Fruit fly (Drosophila melanogaster): ENCODE results near the gene ksh.

ksh gene

DNA sequence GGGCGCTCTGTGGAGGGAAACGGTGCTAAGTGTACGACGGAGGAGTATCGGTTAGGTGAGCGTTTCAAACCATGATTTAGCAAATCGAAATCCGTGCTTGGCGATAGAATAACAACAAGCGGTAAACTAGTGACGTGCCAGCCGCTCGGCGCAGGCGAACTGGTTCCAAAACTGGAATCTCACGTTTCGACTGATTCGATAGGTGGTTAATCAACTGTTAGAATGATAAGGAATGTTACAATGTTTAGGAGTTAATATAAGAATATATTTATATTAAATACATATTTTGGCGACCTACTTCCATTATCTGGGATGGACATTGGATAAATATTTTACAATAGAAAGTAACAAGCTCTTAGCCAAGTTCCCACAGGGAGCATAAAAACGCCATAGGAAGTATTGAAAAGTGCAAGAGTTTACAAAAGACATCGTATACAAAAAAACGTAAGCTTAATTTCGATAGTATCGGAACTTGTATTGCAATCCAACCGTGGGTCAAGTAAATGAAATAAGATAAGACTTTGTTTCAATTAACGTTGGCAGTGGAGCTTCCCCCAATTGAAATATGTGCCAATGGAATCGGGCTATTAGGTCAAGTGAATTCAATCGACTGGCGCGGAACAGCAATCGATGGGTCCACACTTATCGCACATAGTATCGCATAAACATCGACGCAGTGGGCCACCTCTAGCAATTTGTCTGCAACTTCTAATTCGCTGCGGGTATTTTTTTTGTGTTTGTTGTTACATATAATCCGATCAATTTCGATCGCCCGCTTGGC, at the start of gene ksh, which contains the start of the genes CG14200 and Pfrx:
Gene ksh (minus strand): TSS at position 163 of the 781 bp plus-strand sequence.
Gene CG14200 (plus strand): TSS at position 676 of the 781 bp plus-strand sequence.
Gene Pfrx (plus strand): TSS at position 676 of the 781 bp plus-strand sequence.
- TF ChIP-seq Dll (optimal IDR thresholded peaks at IDR 0.05), result no peak
- no peak for TF ChIP-seq CG8478 (optimal IDR thresholded peaks at IDR 0.05)
- TF ChIP-seq psq (optimal IDR thresholded peaks at IDR 0.05), result no peak
- TF ChIP-seq pan (optimal IDR thresholded peaks at IDR 0.05), result no peak
- TF ChIP-seq usp (GFP tag; optimal IDR thresholded peaks at IDR 0.05), result no peak
- no peak for TF ChIP-seq EcR (GFP tag; optimal IDR thresholded peaks at IDR 0.05)

DNA sequence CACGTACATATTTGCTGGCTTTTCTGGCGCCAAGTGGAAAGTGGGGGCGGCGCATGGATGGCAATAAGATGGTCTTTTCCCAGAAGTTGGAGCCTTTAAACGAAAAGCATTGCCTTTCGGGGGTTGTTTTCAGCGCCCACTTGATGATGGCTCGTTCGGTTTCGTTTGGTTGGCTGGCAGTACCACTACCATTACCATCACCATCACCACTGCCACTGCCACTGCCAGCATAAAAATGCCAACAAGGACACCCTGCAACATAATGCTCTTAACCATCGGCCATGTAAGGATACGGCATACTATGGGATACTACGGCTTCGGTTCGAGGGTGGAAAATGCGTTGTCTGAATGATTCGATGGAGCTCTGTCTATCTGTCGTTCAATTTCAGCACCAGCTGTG, 40.6 kb upstream of the ksh start:
- TF ChIP-seq Dll (optimal IDR thresholded peaks at IDR 0.05) (no peak), EcR (GFP tag; optimal IDR thresholded peaks at IDR 0.05) (no peak), psq (optimal IDR thresholded peaks at IDR 0.05) (no peak), pan (optimal IDR thresholded peaks at IDR 0.05) (no peak), usp (GFP tag; optimal IDR thresholded peaks at IDR 0.05) (no peak), CG8478 (optimal IDR thresholded peaks at IDR 0.05) (no peak)

DNA sequence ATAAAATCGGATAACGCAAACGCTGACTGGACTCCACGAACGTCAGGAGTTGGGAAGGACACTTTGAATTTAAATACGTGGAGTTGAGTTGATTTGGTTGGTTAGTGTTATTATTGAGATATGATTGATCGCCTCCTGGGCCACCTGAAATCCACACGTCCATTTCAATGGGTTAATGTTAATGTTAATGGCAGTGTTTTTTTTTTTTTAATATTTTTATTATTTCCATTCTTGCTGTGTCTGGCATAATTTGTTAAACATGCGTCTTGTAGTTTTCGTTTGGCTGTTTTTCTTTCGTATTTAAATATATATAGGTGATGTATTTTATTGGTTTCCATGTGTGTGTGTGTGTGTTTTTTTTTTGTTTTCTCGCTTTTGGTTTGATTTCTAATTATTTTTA, 36.9 kb upstream of the ksh start, which contains the start of gene CG12231:
Gene CG12231 (minus strand): TSS at position 101 of the 400 bp plus-strand sequence.
- TF ChIP-seq usp (GFP tag; optimal IDR thresholded peaks at IDR 0.05) (no peak), CG8478 (optimal IDR thresholded peaks at IDR 0.05) (no peak), psq (optimal IDR thresholded peaks at IDR 0.05) (no peak), pan (optimal IDR thresholded peaks at IDR 0.05) (no peak), Dll (optimal IDR thresholded peaks at IDR 0.05) (no peak), EcR (GFP tag; optimal IDR thresholded peaks at IDR 0.05) (no peak)

DNA sequence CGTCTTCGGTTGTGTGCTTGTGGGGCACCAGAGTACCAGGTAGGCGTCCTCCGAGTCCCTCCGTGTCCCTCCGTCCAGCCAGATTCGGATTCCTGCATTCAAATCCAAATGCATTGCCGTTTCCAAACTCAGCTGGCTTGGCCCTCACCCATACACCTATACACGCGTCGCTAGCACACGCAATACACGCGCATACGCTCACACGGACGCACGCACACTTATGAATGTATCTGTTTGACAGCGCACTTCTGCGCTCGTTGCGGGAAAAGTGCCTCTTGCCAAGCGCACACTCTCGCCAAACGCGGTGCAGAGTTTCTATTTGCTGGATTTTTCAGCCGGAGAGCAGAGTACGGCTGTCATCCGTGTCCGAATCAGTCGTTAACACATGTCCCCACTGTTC, 27.8 kb upstream of the ksh start:
- no peak for TF ChIP-seq psq (optimal IDR thresholded peaks at IDR 0.05)
- no peak for TF ChIP-seq usp (GFP tag; optimal IDR thresholded peaks at IDR 0.05)
- no peak for TF ChIP-seq EcR (GFP tag; optimal IDR thresholded peaks at IDR 0.05)
- no peak for TF ChIP-seq pan (optimal IDR thresholded peaks at IDR 0.05)
- peak; percentile 60 for TF ChIP-seq CG8478 (optimal IDR thresholded peaks at IDR 0.05)
- peak; percentile 16 for TF ChIP-seq Dll (optimal IDR thresholded peaks at IDR 0.05)

DNA sequence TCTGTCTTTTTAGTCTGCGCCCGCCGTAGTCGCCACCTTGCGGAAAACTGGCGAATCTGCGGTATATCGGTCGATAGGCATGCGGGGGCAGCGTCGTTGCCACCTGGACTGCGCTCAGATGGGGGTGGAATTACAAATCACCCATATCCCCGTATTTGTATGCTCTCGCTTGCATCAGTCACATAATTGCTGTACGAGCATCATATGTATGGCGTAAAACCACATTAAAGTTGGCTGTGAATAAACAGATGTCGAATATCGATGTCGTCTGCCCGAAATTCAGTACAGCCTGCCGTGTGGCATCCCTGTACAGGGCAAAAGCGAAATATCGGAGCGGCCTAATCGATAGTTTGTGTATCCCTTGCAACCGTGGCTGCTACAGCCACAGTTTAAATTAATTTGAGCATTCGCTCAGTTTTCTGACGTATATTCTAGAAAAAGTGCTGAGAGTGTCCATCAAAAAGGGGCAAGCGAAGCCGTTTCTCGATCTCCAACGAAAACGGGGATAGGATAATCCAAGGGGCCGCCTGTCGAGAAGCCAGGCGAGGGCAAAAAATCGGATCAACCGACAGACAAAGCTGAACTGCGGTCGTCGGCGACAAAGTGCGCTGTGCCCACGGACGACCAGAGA, 27.1 kb upstream of the ksh start, which contains the start of the genes Idh3a and CoRest:
Gene Idh3a (minus strand): TSS at position 58 of the 631 bp plus-strand sequence.
Gene CoRest (plus strand): TSS at position 177 of the 631 bp plus-strand sequence.
- no peak for TF ChIP-seq pan (optimal IDR thresholded peaks at IDR 0.05)
- TF ChIP-seq CG8478 (optimal IDR thresholded peaks at IDR 0.05), result no peak
- TF ChIP-seq Dll (optimal IDR thresholded peaks at IDR 0.05), result no peak
- TF ChIP-seq EcR (GFP tag; optimal IDR thresholded peaks at IDR 0.05), result no peak

DNA sequence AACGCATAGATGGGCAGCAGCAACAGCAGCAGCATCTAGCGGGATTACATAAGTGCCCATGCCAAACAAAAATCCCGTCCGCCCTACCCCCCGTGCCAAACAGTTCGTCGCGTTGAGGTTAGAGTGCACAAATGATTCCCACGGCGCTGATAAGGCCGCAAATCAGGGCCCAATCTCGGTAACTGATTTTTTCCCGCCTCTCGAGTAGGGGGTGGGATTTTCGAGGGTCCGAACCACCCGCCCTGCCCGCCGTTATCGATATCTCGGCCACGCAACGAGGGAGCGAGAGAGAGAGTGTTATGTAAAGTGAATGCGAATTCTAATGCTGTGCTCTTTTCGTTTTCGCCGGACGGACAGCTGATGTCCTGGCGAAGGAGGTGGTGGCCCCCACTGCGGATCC, 26.1 kb upstream of the ksh start:
- TF ChIP-seq psq (optimal IDR thresholded peaks at IDR 0.05) (no peak), usp (GFP tag; optimal IDR thresholded peaks at IDR 0.05) (no peak), pan (optimal IDR thresholded peaks at IDR 0.05) (no peak), Dll (optimal IDR thresholded peaks at IDR 0.05) (no peak), CG8478 (optimal IDR thresholded peaks at IDR 0.05) (no peak), EcR (GFP tag; optimal IDR thresholded peaks at IDR 0.05) (no peak)

DNA sequence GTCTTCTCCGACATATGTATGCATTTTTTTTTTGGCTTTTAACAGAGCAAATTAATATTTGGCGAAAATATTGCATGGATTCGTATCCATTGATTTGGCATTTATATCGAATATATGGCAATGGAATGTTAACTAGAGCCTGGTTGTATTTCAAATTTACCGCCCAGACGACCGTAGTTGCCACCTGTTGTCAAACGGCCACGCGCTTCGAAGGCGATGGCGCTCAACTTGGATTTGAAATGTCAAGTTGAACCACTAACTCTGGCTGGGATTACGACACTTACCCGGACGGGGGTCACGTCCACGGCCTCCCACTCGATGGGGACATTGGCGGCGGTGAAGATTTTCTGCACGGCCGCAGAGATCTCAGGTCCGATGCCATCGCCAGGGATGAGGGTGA, 25.6 kb upstream of the ksh start:
- TF ChIP-seq EcR (GFP tag; optimal IDR thresholded peaks at IDR 0.05) (no peak), usp (GFP tag; optimal IDR thresholded peaks at IDR 0.05) (no peak), Dll (optimal IDR thresholded peaks at IDR 0.05) (no peak), CG8478 (optimal IDR thresholded peaks at IDR 0.05) (no peak), psq (optimal IDR thresholded peaks at IDR 0.05) (no peak), pan (optimal IDR thresholded peaks at IDR 0.05) (no peak)

DNA sequence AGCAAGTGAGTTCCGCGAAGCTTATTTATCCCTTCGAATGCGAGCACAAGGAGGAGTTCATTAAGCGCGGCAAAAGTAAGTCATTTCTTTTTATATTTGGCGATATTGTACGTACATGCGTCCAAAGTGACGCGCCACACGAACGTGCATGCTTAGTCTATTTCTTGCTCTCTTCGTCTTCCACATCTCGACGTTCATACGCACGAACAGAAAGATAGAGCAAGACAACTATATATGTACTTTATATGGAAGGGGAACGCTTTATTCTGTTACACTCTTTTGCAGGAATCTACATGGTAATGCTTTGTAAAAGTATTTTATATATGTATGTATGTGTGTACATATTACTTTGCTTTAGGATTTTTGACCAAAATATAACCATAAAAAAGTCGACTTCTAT, 15.4 kb upstream of the ksh start:
- no peak for TF ChIP-seq pan (optimal IDR thresholded peaks at IDR 0.05)

DNA sequence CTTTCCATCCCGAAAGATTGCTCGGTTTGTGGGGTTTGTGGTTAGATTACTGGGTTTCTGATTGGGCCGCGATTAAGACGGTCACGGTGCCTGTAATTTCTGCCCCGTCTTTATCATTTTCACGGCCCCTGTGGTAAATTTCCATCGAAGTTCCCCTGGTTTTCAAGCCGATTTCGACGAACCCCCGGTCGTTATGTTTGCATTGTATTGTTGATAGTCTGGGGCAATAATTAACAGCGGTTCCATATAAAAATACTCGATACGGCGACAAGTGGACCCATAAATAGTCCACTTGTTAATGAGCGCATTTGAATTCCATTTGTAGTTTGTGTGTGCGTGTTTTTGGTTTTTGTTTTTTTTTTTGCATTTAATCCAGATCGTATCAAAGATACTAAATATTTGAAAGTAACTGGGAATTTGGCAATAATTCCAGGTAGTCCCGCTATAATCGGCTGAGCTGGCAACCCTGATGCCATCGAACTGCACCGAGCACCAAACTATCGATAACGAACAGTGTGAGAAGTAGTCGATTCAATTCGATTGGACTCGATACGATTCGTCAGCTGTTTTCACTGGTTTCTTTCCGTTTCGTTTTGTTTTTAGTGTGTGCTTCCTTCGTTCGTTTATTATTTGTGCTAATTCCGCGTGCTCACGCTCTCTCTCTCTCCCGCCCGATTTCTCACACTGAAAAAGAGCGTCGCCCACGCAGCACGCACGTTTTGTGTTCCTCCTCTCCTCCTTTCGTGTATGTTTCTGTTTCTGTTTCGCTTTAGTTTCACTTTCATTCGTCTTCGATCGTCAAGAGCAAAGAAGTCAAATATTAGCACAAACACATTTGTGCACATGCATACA, 10.8 kb upstream of the ksh start:
- TF ChIP-seq CG8478 (optimal IDR thresholded peaks at IDR 0.05), result no peak
- TF ChIP-seq pan (optimal IDR thresholded peaks at IDR 0.05), result no peak

DNA sequence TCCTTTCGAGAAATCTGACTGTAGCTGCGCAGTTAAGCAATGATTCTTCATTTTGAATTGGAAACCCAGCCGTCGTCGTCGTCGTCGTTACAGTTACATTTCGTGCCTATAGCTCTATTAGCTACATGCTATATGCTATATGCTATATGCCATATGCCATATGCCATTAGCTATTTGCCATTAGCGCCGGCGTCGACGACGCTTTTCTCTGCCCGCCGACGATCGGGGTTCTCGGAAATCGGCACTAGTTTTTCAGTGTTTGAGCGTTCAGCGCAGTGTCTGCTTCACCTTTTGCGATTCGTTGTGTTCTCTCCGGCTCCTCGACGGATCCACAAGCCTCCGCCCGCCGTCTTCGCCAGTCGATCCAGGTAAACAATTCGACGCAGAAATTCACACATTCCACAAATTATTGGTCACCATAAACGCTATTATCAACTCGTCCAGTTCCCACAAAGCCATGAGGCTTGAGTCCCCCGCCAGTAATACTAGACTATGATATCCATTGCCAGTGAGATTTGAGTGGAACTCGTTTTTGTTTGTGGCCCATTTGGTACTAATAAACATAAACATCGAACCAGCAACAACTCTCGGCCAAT, 9.5 kb upstream of the ksh start:
- TF ChIP-seq pan (optimal IDR thresholded peaks at IDR 0.05) (no peak), CG8478 (optimal IDR thresholded peaks at IDR 0.05) (no peak), usp (GFP tag; optimal IDR thresholded peaks at IDR 0.05) (no peak), EcR (GFP tag; optimal IDR thresholded peaks at IDR 0.05) (no peak), Dll (optimal IDR thresholded peaks at IDR 0.05) (no peak), psq (optimal IDR thresholded peaks at IDR 0.05) (no peak)

DNA sequence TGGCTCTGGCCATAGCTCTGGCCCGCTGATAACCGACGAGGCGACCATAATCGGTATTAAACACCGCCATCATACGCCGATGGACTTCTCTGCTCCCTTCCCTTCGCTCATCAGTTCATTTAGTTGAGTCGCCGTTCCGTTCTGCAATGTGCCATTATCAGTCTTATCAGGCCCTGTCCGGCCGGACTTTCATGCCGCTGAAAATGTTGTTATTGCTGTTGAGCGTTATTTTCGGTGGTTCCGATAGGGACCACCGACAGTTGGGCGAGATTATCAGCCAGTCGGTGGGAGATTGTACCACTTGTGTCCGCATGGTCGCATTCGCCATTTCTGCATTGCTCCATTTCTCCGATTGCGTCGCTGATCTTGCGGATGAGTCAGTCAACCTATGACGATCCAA, 6.5 kb upstream of the ksh start:
- no peak for TF ChIP-seq EcR (GFP tag; optimal IDR thresholded peaks at IDR 0.05)
- no peak for TF ChIP-seq Dll (optimal IDR thresholded peaks at IDR 0.05)
- no peak for TF ChIP-seq psq (optimal IDR thresholded peaks at IDR 0.05)
- TF ChIP-seq CG8478 (optimal IDR thresholded peaks at IDR 0.05), result no peak
- no peak for TF ChIP-seq usp (GFP tag; optimal IDR thresholded peaks at IDR 0.05)
- TF ChIP-seq pan (optimal IDR thresholded peaks at IDR 0.05), result no peak

Data from whole organism.